Fruit fly (Drosophila melanogaster): Measurements from ENCODE around the gene CG43082.

The CG43082 gene

DNA sequence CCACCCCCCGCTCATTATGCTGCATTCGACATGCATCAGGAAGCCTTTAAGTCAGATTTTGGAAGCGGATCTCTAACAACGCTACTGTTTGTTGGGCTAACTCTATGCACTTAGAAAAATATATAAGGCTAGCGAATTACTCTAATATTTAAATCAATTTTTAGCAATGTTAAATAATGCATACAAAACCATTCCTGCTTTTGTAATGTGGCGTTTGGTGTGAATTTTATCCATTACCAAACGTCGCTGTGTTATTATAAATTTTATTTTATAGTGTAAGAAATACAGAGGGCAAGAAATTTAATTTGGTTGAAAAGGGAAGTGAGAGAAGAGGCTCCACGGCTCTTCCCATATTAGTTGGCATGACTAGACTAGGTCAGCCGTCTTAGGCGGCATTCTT, 11.1 kb downstream of the CG43082 start (continued):
- TF ChIP-seq mam (GFP tag; optimal IDR thresholded peaks at IDR 0.05) (no peak), bbx (GFP tag; IDR thresholded peaks at IDR 0.05; ENCODE audit: partially characterized antibody) (no peak), CG7987 (GFP tag; optimal IDR thresholded peaks at IDR 0.05) (no peak), run (tag; optimal IDR thresholded peaks at IDR 0.05) (no peak), Gug (GFP tag; IDR thresholded peaks at IDR 0.05) (no peak), corto (GFP tag; optimal IDR thresholded peaks at IDR 0.05) (no peak), mirr (GFP tag; optimal IDR thresholded peaks at IDR 0.05) (no peak), CG12236 (GFP tag; optimal IDR thresholded peaks at IDR 0.05) (no peak), inv (GFP tag; IDR thresholded peaks at IDR 0.05; ENCODE audit: partially characterized antibody) (no peak), CG11695 (GFP tag; IDR thresholded peaks at IDR 0.05) (no peak), Hmr (GFP tag; optimal IDR thresholded peaks at IDR 0.05) (no peak), CG11085 (GFP tag; IDR thresholded peaks at IDR 0.05) (no peak), CG1602 (GFP tag; optimal IDR thresholded peaks at IDR 0.05) (peak; percentile 15), lilli (GFP tag; optimal IDR thresholded peaks at IDR 0.05) (no peak), CG10565 (GFP tag; optimal IDR thresholded peaks at IDR 0.05) (no peak), Sox102F (GFP tag; optimal IDR thresholded peaks at IDR 0.05) (no peak), br (optimal IDR thresholded peaks at IDR 0.05) (no peak), Atf3 (GFP tag; optimal IDR thresholded peaks at IDR 0.05) (no peak), MTF-1 (GFP tag; optimal IDR thresholded peaks at IDR 0.05; ENCODE audit: borderline replicate concordance) (no peak), Sox100B (GFP tag; optimal IDR thresholded peaks at IDR 0.05) (no peak), zen2 (GFP tag; IDR thresholded peaks at IDR 0.05; ENCODE audit: partially characterized antibody) (no peak), CG10959 (GFP tag; IDR thresholded peaks at IDR 0.05) (peak; percentile 46; the same call in 1 of the 2 replicates), org-1 (GFP tag; optimal IDR thresholded peaks at IDR 0.05) (no peak), Side (GFP tag; optimal IDR thresholded peaks at IDR 0.05) (no peak), az2 (GFP tag; optimal IDR thresholded peaks at IDR 0.05) (peak; percentile 43), croc (GFP tag; conservative IDR thresholded peaks at IDR 0.05) (no peak), nmo (GFP tag; optimal IDR thresholded peaks at IDR 0.05) (peak; percentile 59), Hsf (GFP tag; optimal IDR thresholded peaks at IDR 0.05) (peak; percentile 34), stc (GFP tag; IDR thresholded peaks at IDR 0.05) (no peak), CG11456 (GFP tag; IDR thresholded peaks at IDR 0.05) (no peak), CG15011 (GFP tag; optimal IDR thresholded peaks at IDR 0.05) (no peak), Atf-2 (GFP tag; optimal IDR thresholded peaks at IDR 0.05) (no peak), CG32532 (GFP tag; IDR thresholded peaks at IDR 0.05) (no peak), dan (GFP tag; IDR thresholded peaks at IDR 0.05) (no peak), oc (tag; optimal IDR thresholded peaks at IDR 0.05) (no peak), CG4854 (GFP tag; optimal IDR thresholded peaks at IDR 0.05) (no peak), fd102C (GFP tag; optimal IDR thresholded peaks at IDR 0.05) (peak; percentile 36), knrl (GFP tag; IDR thresholded peaks at IDR 0.05; ENCODE audit: partially characterized antibody) (no peak), Dll (GFP tag; IDR thresholded peaks at IDR 0.05; ENCODE audit: partially characterized antibody) (no peak), odd (GFP tag; optimal IDR thresholded peaks at IDR 0.05) (no peak), CG30403 (GFP tag; optimal IDR thresholded peaks at IDR 0.05) (peak; percentile 14), CG12219 (GFP tag; optimal IDR thresholded peaks at IDR 0.05) (no peak), CG33557 (GFP tag; optimal IDR thresholded peaks at IDR 0.05) (peak; percentile 54), CoRest (tag; optimal IDR thresholded peaks at IDR 0.05) (peak; percentile 30), schlank (tag; optimal IDR thresholded peaks at IDR 0.05) (no peak), Jarid2 (GFP tag; optimal IDR thresholded peaks at IDR 0.05) (no peak), lab (GFP tag; optimal IDR thresholded peaks at IDR 0.05) (no peak), HmgD (GFP tag; optimal IDR thresholded peaks at IDR 0.05) (no peak), mld (GFP tag; IDR thresholded peaks at IDR 0.05; ENCODE audit: partially characterized antibody) (no peak), cato (GFP tag; optimal IDR thresholded peaks at IDR 0.05; ENCODE audit: borderline replicate concordance) (peak; percentile 7), PHDP (tag; optimal IDR thresholded peaks at IDR 0.05) (no peak)
